Worm (Caenorhabditis elegans): ENCODE measurements around the gene T13C5.7.

T13C5.7 gene

DNA sequence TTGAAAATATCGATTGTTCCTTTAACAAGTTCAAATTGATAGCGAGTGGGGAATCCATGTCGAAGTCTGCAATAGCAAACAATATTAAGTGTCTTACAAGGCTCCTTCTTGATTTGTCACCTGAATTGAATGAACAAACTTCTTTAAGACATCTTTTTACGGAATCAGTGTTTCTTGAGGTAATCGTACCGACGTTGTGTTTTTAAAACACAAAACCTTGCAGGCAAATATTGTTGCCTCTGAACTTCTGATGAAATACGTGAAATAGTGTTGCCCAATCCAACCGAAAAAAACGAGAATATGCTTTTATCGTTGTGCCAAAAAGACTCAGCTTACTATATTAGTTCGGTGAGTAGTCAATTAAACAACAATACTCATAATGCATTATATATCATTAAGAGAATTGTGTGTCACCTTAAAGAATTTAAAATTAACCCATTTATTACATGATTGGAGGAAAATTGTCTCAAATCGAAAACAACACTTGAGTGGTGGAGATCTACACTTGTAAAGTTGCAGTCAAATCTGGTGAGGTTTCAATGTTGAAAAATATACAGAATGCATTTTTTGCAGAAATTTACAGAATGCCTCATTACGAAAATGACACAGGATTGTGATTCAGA is 2.3 kb upstream of the T13C5.7 start, which contains the start of the genes T25B2.4 and T13C5.3:
TSS of gene T25B2.4 (plus strand) at position 301 of the 623 bp plus-strand sequence.
TSS of gene T13C5.3 (plus strand) at position 573 of the 623 bp plus-strand sequence.
- TF ChIP-seq hmbx-1 (tag; optimal IDR thresholded peaks at IDR 0.05) (no peak), ceh-36 (tag; optimal IDR thresholded peaks at IDR 0.05) (no peak), tbx-11 (GFP tag; IDR thresholded peaks at IDR 0.05) (no peak), ceh-13 (GFP tag; optimal IDR thresholded peaks at IDR 0.05) (no peak), pes-1 (GFP tag; IDR thresholded peaks at IDR 0.05) (no peak), scrt-1 (GFP tag; IDR thresholded peaks at IDR 0.05) (no peak), F13C5.2 (tag; optimal IDR thresholded peaks at IDR 0.05) (no peak), tra-4 (tag; optimal IDR thresholded peaks at IDR 0.05) (no peak), tbx-37 (GFP tag; conservative IDR thresholded peaks at IDR 0.05) (no peak)

DNA sequence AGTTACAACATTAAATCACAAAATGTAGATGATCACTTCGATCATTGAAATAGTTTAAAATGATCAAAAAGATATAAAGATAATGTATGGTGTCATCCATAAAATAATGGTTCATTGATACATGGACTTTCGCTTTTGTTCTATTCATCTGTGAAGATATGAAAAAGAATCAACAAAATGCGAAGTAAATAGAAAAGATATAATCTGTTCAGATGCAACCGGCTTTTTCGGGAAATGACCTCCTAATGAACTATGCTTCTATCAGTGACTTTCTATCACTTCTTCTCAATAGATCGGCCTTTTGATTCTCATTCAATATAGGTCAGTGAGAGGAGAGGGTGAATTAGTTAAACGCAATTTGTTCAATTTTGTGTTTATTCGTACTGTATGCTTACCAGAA is 1.4 kb upstream of the T13C5.7 start:
- TF ChIP-seq ceh-13 (GFP tag; optimal IDR thresholded peaks at IDR 0.05) = no peak
- TF ChIP-seq scrt-1 (GFP tag; IDR thresholded peaks at IDR 0.05) = no peak

DNA sequence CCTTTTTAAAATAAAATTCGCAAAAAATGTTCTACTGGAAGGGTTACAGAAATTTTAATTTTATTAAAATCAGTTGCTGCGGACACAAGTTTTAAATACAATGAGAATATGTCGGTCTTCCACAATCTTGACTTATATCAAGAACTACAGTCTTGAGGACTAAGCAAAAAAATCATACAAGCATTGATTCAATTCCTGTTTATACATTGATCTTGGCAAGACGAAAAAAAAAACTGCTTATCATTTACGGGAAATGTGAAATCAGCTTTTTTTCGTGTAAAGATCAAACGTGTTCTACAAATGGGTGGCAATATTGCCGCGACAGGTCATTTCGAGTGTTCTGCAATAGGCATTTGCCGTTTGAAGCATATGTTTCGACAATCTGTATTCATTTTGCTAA is 4.3 kb downstream of the T13C5.7 start, which contains the start of gene T13C5.2:
TSS of gene T13C5.2 (plus strand) at position 301 of the 400 bp plus-strand sequence.
- TF ChIP-seq ets-7 (tag; optimal IDR thresholded peaks at IDR 0.05) = no peak
- TF ChIP-seq ceh-13 (GFP tag; optimal IDR thresholded peaks at IDR 0.05) = no peak
- TF ChIP-seq ama-1 (optimal IDR thresholded peaks at IDR 0.05) = no peak

DNA sequence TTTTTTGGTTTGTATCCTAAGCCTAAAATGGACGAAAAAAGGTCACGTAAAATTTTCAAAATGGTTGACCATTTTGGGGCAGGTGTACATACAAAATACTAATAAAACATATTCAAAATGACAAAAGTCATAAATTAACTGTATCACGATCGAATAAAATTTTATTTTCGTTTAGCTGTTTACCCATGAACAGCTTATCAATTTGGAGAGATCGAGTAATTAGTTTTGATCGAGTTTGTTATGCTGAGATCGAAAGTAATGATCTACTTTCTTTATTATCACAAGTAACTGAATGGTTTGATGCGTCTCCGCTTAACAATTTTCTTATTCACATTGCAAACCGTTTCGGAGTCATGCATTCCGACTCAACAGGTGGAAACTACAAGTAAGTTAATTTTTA is 7.5 kb downstream of the T13C5.7 start, which contains the start of gene T13C5.10:
TSS of gene T13C5.10 (plus strand) at position 301 of the 400 bp plus-strand sequence.
- no peak for TF ChIP-seq tra-4 (tag; optimal IDR thresholded peaks at IDR 0.05)
- no peak for TF ChIP-seq ama-1 (optimal IDR thresholded peaks at IDR 0.05)
- TF ChIP-seq aly-1 (tag; optimal IDR thresholded peaks at IDR 0.05) = no peak
- TF ChIP-seq tbx-37 (GFP tag; conservative IDR thresholded peaks at IDR 0.05) = no peak
- TF ChIP-seq flt-1 (GFP tag; IDR thresholded peaks at IDR 0.05) = no peak
- TF ChIP-seq hmbx-1 (tag; optimal IDR thresholded peaks at IDR 0.05) = no peak
- TF ChIP-seq scrt-1 (GFP tag; IDR thresholded peaks at IDR 0.05) = no peak
- TF ChIP-seq ceh-13 (GFP tag; optimal IDR thresholded peaks at IDR 0.05) = no peak
- no peak for TF ChIP-seq B0310.2 (tag; optimal IDR thresholded peaks at IDR 0.05)
- TF ChIP-seq F13C5.2 (tag; optimal IDR thresholded peaks at IDR 0.05) = no peak
- TF ChIP-seq sea-1 (GFP tag; conservative IDR thresholded peaks at IDR 0.05) = no peak
- no peak for TF ChIP-seq tbx-11 (GFP tag; IDR thresholded peaks at IDR 0.05)
- TF ChIP-seq ets-7 (tag; optimal IDR thresholded peaks at IDR 0.05) = no peak
- TF ChIP-seq hmg-4 (GFP tag; optimal IDR thresholded peaks at IDR 0.05) = no peak
- no peak for TF ChIP-seq hnd-1 (tag; optimal IDR thresholded peaks at IDR 0.05)
- no peak for TF ChIP-seq ceh-36 (tag; optimal IDR thresholded peaks at IDR 0.05)
- TF ChIP-seq pes-1 (GFP tag; IDR thresholded peaks at IDR 0.05) = no peak

DNA sequence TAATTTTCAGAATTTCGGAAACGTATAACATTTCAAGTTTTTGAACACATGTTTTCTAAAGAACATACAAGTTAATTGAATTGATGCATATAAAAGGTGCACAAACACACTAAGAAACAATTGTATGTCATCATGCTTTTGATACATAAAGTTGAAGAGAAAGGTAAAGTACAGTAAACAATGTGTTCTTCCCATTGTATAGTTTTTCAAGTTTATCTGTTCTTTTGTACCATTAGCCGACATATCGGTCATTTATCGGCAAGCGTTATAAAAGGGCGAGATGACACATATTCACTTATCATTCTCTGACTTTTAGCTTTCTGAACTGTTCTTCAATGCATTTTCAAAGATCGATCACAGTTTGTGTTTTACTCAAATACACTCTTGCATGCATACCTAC is 9.6 kb downstream of the T13C5.7 start, which contains the start of gene T13C5.9:
TSS of gene T13C5.9 (plus strand) at position 301 of the 400 bp plus-strand sequence.
- TF ChIP-seq B0310.2 (tag; optimal IDR thresholded peaks at IDR 0.05) = no peak
- no peak for TF ChIP-seq flt-1 (GFP tag; IDR thresholded peaks at IDR 0.05)
- no peak for TF ChIP-seq scrt-1 (GFP tag; IDR thresholded peaks at IDR 0.05)
- TF ChIP-seq ceh-13 (GFP tag; optimal IDR thresholded peaks at IDR 0.05) = no peak
- no peak for TF ChIP-seq ama-1 (optimal IDR thresholded peaks at IDR 0.05)
- TF ChIP-seq ets-7 (tag; optimal IDR thresholded peaks at IDR 0.05) = no peak
- no peak for TF ChIP-seq hnd-1 (tag; optimal IDR thresholded peaks at IDR 0.05)
- TF ChIP-seq hmg-4 (GFP tag; optimal IDR thresholded peaks at IDR 0.05) = no peak
- no peak for TF ChIP-seq sea-1 (GFP tag; conservative IDR thresholded peaks at IDR 0.05)
- no peak for TF ChIP-seq tbx-11 (GFP tag; IDR thresholded peaks at IDR 0.05)
- no peak for TF ChIP-seq ceh-36 (tag; optimal IDR thresholded peaks at IDR 0.05)
- TF ChIP-seq F13C5.2 (tag; optimal IDR thresholded peaks at IDR 0.05) = no peak
- no peak for TF ChIP-seq pes-1 (GFP tag; IDR thresholded peaks at IDR 0.05)
- TF ChIP-seq aly-1 (tag; optimal IDR thresholded peaks at IDR 0.05) = no peak
- no peak for TF ChIP-seq tra-4 (tag; optimal IDR thresholded peaks at IDR 0.05)
- TF ChIP-seq hmbx-1 (tag; optimal IDR thresholded peaks at IDR 0.05) = no peak
- no peak for TF ChIP-seq tbx-37 (GFP tag; conservative IDR thresholded peaks at IDR 0.05)

DNA sequence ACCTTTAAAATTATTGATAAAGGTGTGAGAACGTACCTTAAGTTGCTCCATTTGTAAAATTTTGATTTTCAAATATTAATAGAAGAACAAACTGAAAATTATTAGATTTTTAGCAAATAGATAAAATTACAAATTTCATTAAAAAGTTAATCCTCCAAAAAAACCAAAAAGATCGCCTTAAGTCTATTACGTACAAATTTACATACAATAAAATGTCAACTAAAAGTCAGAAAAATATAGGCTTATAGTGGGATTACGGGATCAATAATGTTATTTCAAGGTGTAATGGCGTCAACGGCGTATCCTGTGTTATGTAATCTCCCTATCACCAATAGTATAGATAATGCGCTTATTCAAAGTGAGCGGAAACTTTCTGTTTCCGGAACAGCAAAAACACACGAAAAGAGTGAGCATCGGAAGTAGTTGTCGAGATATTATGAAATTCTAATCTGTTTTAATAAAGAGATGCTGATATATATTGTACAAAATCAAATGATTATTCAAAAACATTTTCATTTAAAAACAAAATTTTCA is 13.9 kb downstream of the T13C5.7 start, which contains the start of gene ceh-54:
TSS of gene ceh-54 (minus strand) at position 51 of the 534 bp plus-strand sequence.
- TF ChIP-seq hnd-1 (tag; optimal IDR thresholded peaks at IDR 0.05) (no peak), hmbx-1 (tag; optimal IDR thresholded peaks at IDR 0.05) (no peak), ceh-36 (tag; optimal IDR thresholded peaks at IDR 0.05) (no peak), tra-4 (tag; optimal IDR thresholded peaks at IDR 0.05) (no peak), scrt-1 (GFP tag; IDR thresholded peaks at IDR 0.05) (no peak), aly-1 (tag; optimal IDR thresholded peaks at IDR 0.05) (no peak)

DNA sequence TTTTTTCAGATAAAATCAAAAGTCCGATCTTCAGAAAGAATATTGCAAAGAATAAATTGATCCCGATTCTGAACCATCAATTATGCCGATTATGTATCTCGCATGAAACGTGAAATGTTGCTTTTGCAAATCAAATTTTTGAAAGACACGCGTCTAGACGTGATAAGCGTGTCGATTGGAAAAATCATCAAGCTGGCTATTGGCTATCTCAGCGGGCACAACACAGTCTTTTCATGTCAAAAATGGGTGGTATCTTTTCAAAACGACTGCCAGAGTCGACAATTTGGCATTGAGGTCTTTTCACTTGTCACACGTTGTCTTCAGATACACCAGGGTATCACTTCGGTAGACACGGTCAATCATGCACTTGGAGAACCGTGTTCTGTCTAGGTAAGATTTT is 16.2 kb downstream of the T13C5.7 start, which contains the start of gene daf-9:
TSS of gene daf-9 (plus strand) at position 301 of the 400 bp plus-strand sequence.
- TF ChIP-seq ets-7 (tag; optimal IDR thresholded peaks at IDR 0.05) (no peak), hmg-4 (GFP tag; optimal IDR thresholded peaks at IDR 0.05) (no peak), tra-4 (tag; optimal IDR thresholded peaks at IDR 0.05) (no peak), ama-1 (optimal IDR thresholded peaks at IDR 0.05) (no peak), B0310.2 (tag; optimal IDR thresholded peaks at IDR 0.05) (no peak), tbx-37 (GFP tag; conservative IDR thresholded peaks at IDR 0.05) (no peak), flt-1 (GFP tag; IDR thresholded peaks at IDR 0.05) (no peak), F13C5.2 (tag; optimal IDR thresholded peaks at IDR 0.05) (no peak), hmbx-1 (tag; optimal IDR thresholded peaks at IDR 0.05) (no peak), scrt-1 (GFP tag; IDR thresholded peaks at IDR 0.05) (no peak), hnd-1 (tag; optimal IDR thresholded peaks at IDR 0.05) (no peak), tbx-11 (GFP tag; IDR thresholded peaks at IDR 0.05) (no peak), ceh-36 (tag; optimal IDR thresholded peaks at IDR 0.05) (no peak), ceh-13 (GFP tag; optimal IDR thresholded peaks at IDR 0.05) (no peak)

Measured in whole organism, early embryonic.